Worm (Caenorhabditis elegans) whole organism, L4 larva: Measurements from ENCODE around the gene T13F2.2.

Experiments used
- F49E8.2 ChIP-seq: sonication (generic microtip); optimal IDR thresholded peaks from 2 replicates; lab custom pipeline; 2016; ENCODE audit warnings: missing compliant biosample characterization, mild to moderate bottlenecking, missing genetic modification characterization, borderline replicate concordance
- Y48G9A.11 ChIP-seq: fragments of 200-800 bp; sonication (Bioruptor generic); IDR thresholded peaks from 2 replicates; pipeline ENCODE4 v1.3.6; 2022; ENCODE audit warnings: missing genetic modification reagents, missing genetic modification characterization, missing compliant biosample characterization
- aha-1 ChIP-seq: fragments of 150-350 bp; peaks from one replicate; lab custom pipeline; 2014; ENCODE audit warnings: missing biosample characterization, missing genetic modification characterization
- arid-1 ChIP-seq: fragments of 200-800 bp; sonication (Bioruptor generic); conservative IDR thresholded peaks from 2 replicates; pipeline ENCODE4 v1.3.6; 2022; ENCODE audit warnings: missing genetic modification reagents, missing genetic modification characterization, missing compliant biosample characterization
- attf-4 ChIP-seq: sonication (generic microtip); optimal IDR thresholded peaks from 3 replicates; lab custom pipeline; 2017; ENCODE audit warnings: missing biosample characterization, missing genetic modification characterization
- ceh-44 ChIP-seq: fragments of 200-800 bp; sonication (Bioruptor generic); IDR thresholded peaks from 2 replicates; pipeline ENCODE4 v1.3.6; 2022; ENCODE audit warnings: missing genetic modification reagents, missing genetic modification characterization, missing compliant biosample characterization
- cey-2 ChIP-seq: sonication (generic microtip); optimal IDR thresholded peaks from 3 replicates; lab custom pipeline; 2017; ENCODE audit warnings: missing genetic modification characterization, mild to moderate bottlenecking, missing compliant biosample characterization, antibody characterized with exemption, borderline replicate concordance; ENCODE audit not compliant: insufficient read depth
- dmd-8 ChIP-seq: fragments of 200-800 bp; sonication (Bioruptor generic); IDR thresholded peaks from 2 replicates; pipeline ENCODE4 v1.3.6; 2022; ENCODE audit warnings: missing genetic modification characterization, missing compliant biosample characterization
- dpl-1 ChIP-seq: fragments of 150-350 bp; optimal IDR thresholded peaks from 2 replicates; lab custom pipeline; 2014; ENCODE audit warnings: missing biosample characterization, missing genetic modification reagents, missing genetic modification characterization
- fos-1 ChIP-seq: fragments of 150-350 bp; optimal IDR thresholded peaks from 2 replicates; lab custom pipeline; 2014; ENCODE audit warnings: missing biosample characterization, missing genetic modification characterization
- hif-1 ChIP-seq, 2 experiments: sonication (generic microtip); optimal IDR thresholded peaks; 2 replicates each; lab custom pipeline; 2016 to 2017; ENCODE audit warnings: missing compliant biosample characterization in 2 of 2, missing genetic modification characterization in 2 of 2, missing genetic modification reagents in 2 of 2, missing genotype in 2 of 2, mild to moderate bottlenecking in 1 of 2
- lin-38 ChIP-seq: fragments of 200-800 bp; sonication (Bioruptor generic); IDR thresholded peaks from 2 replicates; pipeline ENCODE4 v1.3.6; 2022; ENCODE audit warnings: missing genetic modification reagents, missing genetic modification characterization, missing compliant biosample characterization
- lsy-2 ChIP-seq, 2 experiments: fragments of 150-350 bp in 1 of 2; sonication (generic microtip) in 1 of 2; optimal IDR thresholded peaks; 2 replicates each; lab custom pipeline; 2014 to 2017; ENCODE audit warnings: missing biosample characterization in 2 of 2, missing genetic modification characterization in 2 of 2
- madf-5 ChIP-seq, 2 experiments: fragments of 200-800 bp; sonication (Bioruptor generic); IDR thresholded peaks; 2 replicates each; pipeline ENCODE4 v1.3.6; 2022; ENCODE audit warnings: missing compliant biosample characterization in 2 of 2, missing genetic modification characterization in 2 of 2
- madf-9 ChIP-seq: fragments of 200-800 bp; sonication (Bioruptor generic); conservative IDR thresholded peaks from 2 replicates; pipeline ENCODE4 v1.3.6; 2022; ENCODE audit warnings: missing genetic modification reagents, missing genetic modification characterization, missing compliant biosample characterization
- mep-1 ChIP-seq: fragments of 150-350 bp; sonication (generic microtip); optimal IDR thresholded peaks from 3 replicates; lab custom pipeline; 2014; ENCODE audit warnings: missing biosample characterization, missing genetic modification characterization
- mes-2 ChIP-seq: sonication (generic microtip); optimal IDR thresholded peaks from 2 replicates; lab custom pipeline; 2016; ENCODE audit warnings: missing genotype, mild to moderate bottlenecking, missing genetic modification characterization, missing compliant biosample characterization; ENCODE audit not compliant: poor library complexity, severe bottlenecking
- nhr-28 ChIP-seq: fragments of 150-350 bp; optimal IDR thresholded peaks from 2 replicates; lab custom pipeline; 2014; ENCODE audit warnings: missing biosample characterization, missing genetic modification characterization
- nhr-48 ChIP-seq: sonication (generic microtip); optimal IDR thresholded peaks from 2 replicates; lab custom pipeline; 2016; ENCODE audit warnings: mild to moderate bottlenecking, missing genetic modification characterization, missing compliant biosample characterization
- nhr-6 ChIP-seq: fragments of 150-350 bp; optimal IDR thresholded peaks from 2 replicates; lab custom pipeline; 2014; ENCODE audit warnings: missing biosample characterization, missing genetic modification characterization
- nhr-76 ChIP-seq: fragments of 150-350 bp; optimal IDR thresholded peaks from 2 replicates; lab custom pipeline; 2014; ENCODE audit warnings: missing biosample characterization, missing genetic modification characterization
- php-3 ChIP-seq: fragments of 200-800 bp; sonication (Bioruptor generic); IDR thresholded peaks from 2 replicates; pipeline ENCODE4 v1.3.6; 2022; ENCODE audit warnings: missing genetic modification reagents, missing genetic modification characterization, missing compliant biosample characterization
- saeg-2 ChIP-seq: fragments of 200-800 bp; sonication (Bioruptor generic); IDR thresholded peaks from 2 replicates; pipeline ENCODE4 v1.3.6; 2022; ENCODE audit warnings: missing genetic modification reagents, missing genetic modification characterization, missing compliant biosample characterization
- sdz-12 ChIP-seq: fragments of 200-800 bp; sonication (Bioruptor generic); optimal IDR thresholded peaks from 2 replicates; lab custom pipeline; 2018; ENCODE audit warnings: mild to moderate bottlenecking, missing genetic modification characterization, missing compliant biosample characterization
- set-16 ChIP-seq: fragments of 200-800 bp; sonication (Bioruptor generic); IDR thresholded peaks from 2 replicates; pipeline ENCODE4 v1.3.6; 2022; ENCODE audit warnings: missing genetic modification reagents, missing genetic modification characterization, missing compliant biosample characterization
- snpc-1.2 ChIP-seq: fragments of 200-800 bp; sonication (Bioruptor generic); IDR thresholded peaks from 2 replicates; pipeline ENCODE4 v1.3.6; 2022; ENCODE audit warnings: missing genetic modification reagents, missing genetic modification characterization, missing compliant biosample characterization
- snpc-4 ChIP-seq: fragments of 150-350 bp; optimal IDR thresholded peaks from 2 replicates; lab custom pipeline; 2014; ENCODE audit warnings: missing biosample characterization, missing genetic modification characterization
- unc-130 ChIP-seq: sonication (generic microtip); optimal IDR thresholded peaks from 2 replicates; lab custom pipeline; 2016; ENCODE audit warnings: missing genetic modification reagents, missing genetic modification characterization, missing compliant biosample characterization
- unc-62 ChIP-seq, 3 experiments: fragments of 150-350 bp in 1 of 3; sonication (generic microtip); optimal IDR thresholded peaks in 2 of 3; peaks in 1 of 3; 1 replicate in 1 of 3; 2 replicates in 2 of 3; lab custom pipeline; 2014 to 2017; ENCODE audit warnings: missing biosample characterization in 3 of 3, missing genetic modification characterization in 3 of 3, missing genetic modification reagents in 3 of 3, missing genotype in 1 of 3
- vab-7 ChIP-seq: fragments of 200-800 bp; sonication (Bioruptor generic); IDR thresholded peaks from 2 replicates; pipeline ENCODE4 v1.3.6; 2022; ENCODE audit warnings: missing genetic modification reagents, missing genetic modification characterization, missing compliant biosample characterization
- zfp-3 ChIP-seq: fragments of 200-800 bp; sonication (Bioruptor generic); conservative IDR thresholded peaks from 2 replicates; pipeline ENCODE4 v1.3.6; 2022; ENCODE audit warnings: missing genetic modification reagents, missing genetic modification characterization, missing compliant biosample characterization

The T13F2.2 gene

ce11 chrIV:9795250-9795649, 1.9 kb downstream of the T13F2.2 start:
- TF ChIP-seq cey-2 (tag; lab: Kevin White, UChicago) (no peak), aha-1 (tag; lab: Kevin White, UChicago) (peak; percentile 52), set-16 (GFP tag; lab: Robert Waterston, UW) (peak; percentile 65)
- TF ChIP-seq, all 104 proteins: peak for 2

ce11 chrIV:9790708-9791107, 6.4 kb downstream of the T13F2.2 start:
- TF ChIP-seq unc-62 (GFP tag; optimal IDR thresholded peaks at IDR 0.05 in 1 of 2; lab: Kevin White, UChicago) (peak in 1 of 2 experiments; percentile 91), unc-62 (tag; optimal IDR thresholded peaks at IDR 0.05; lab: Kevin White, UChicago) (no peak), nhr-28 (tag; lab: Kevin White, UChicago) (peak; percentile 50), hif-1 (tag; optimal IDR thresholded peaks at IDR 0.05; lab: Kevin White, UChicago) (no peak)

DNA sequence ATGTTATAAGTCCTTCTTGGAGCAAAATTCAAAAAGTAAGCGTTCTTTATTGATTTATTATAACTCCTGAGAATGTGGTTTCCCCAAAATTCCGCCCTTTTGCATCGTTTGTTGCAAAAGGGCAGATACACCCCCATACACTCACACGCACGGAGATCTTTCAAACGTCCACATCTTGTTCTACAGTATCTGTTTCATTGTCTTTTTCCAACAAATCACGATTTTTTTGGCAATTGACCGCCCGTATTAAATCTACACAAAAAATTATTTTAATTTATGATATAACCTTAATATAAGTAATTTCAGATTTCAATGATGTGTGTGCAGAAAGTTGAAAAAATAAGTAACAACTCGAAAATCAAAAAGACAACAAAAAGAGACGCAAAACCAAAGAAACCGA, 7.7 kb downstream of the T13F2.2 start, which contains the start of gene T13F2.4:
Gene T13F2.4, plus strand, starts transcription at position 301 of the 400 bp plus-strand sequence.
- TF ChIP-seq nhr-48: no peak
- TF ChIP-seq fos-1: no peak
- no peak for TF ChIP-seq snpc-1.2 (GFP tag; lab: Robert Waterston, UW)
- TF ChIP-seq snpc-4 (tag; lab: Kevin White, UChicago): no peak
- no peak for TF ChIP-seq mes-2 (tag; lab: Kevin White, UChicago)

ce11 chrIV:9784689-9785088, 12.5 kb downstream of the T13F2.2 start, which contains the start of gene sre-4:
TSS of gene sre-4 (minus strand) at chrIV:9784789.
- TF ChIP-seq sdz-12 (no peak), nhr-28 (tag; lab: Kevin White, UChicago) (no peak), arid-1 (no peak), mep-1 (no peak)

- TF ChIP-seq snpc-1.2 (GFP tag; lab: Robert Waterston, UW): peak; percentile 81
- no peak for TF ChIP-seq attf-4 (tag; lab: Kevin White, UChicago)
- no peak for TF ChIP-seq saeg-2 (GFP tag; lab: Robert Waterston, UW)
- peak; percentile 75 for TF ChIP-seq lin-38
- TF ChIP-seq unc-130 (GFP tag; lab: Kevin White, UChicago): peak; percentile 86
- TF ChIP-seq vab-7 (GFP tag; lab: Robert Waterston, UW): 0 out of 2 replicates have a peak, but pooled peaks have one; percentile 22
- TF ChIP-seq php-3: no peak
- peak; percentile 86 for TF ChIP-seq F49E8.2 (tag; lab: Kevin White, UChicago)
- peak; percentile 79; the same call in 1 of the 2 replicates for TF ChIP-seq Y48G9A.11 (GFP tag; lab: Robert Waterston, UW)
- TF ChIP-seq arid-1: peak; percentile 42; the same call in 1 of the 2 replicates
- TF ChIP-seq lsy-2 (tag; optimal IDR thresholded peaks at IDR 0.05; lab: Kevin White, UChicago): peak in 1 of 2 experiments; percentile 77
- TF ChIP-seq ceh-44 (GFP tag; lab: Robert Waterston, UW): 0 out of 2 replicates have a peak, but pooled peaks have one; percentile 35
- TF ChIP-seq madf-9 (GFP tag; lab: Robert Waterston, UW): no peak
- no peak for TF ChIP-seq madf-5 (GFP tag; IDR thresholded peaks at IDR 0.05; lab: Robert Waterston, UW)
Observed at ce11 chrIV:9778016-9778415, 19.1 kb downstream of the T13F2.2 start, which contains the start of gene T13F2.6. TSS of gene T13F2.6 (plus strand) at chrIV:9778321.

DNA sequence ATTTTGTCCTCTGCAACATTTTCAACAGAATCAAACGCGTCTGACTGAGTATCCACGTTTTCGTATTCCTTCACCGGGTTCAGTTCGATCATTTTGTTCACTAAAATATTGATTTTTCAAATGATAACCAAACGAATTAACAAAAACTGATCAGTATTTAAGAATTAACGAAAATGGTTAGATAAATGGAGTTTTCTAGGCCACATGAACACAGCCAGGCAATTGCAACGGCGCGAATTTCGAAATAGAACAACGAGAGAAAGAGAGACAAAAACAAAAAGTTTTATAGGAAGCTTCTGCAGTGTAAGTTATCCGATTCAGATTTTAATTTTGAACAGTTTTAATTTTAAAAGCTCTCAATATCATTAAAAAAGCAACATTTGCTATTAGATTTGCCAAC, 19.6 kb downstream of the T13F2.2 start, which contains the start of gene sna-2:
Gene sna-2, minus strand, starts transcription at position 100 of the 400 bp plus-strand sequence.
- TF ChIP-seq mes-2 (tag; lab: Kevin White, UChicago) (peak; percentile 93), nhr-76 (tag; lab: Kevin White, UChicago) (no peak), dmd-8 (no peak), nhr-6 (tag; lab: Kevin White, UChicago) (peak; percentile 44), hif-1 (tag; optimal IDR thresholded peaks at IDR 0.05; lab: Kevin White, UChicago) (peak in 1 of 2 experiments; percentile 57), dpl-1 (GFP tag; lab: Kevin White, UChicago) (peak; percentile 92), zfp-3 (no peak)
